Worm (Caenorhabditis elegans) whole organism, L2 larva: Measurements from ENCODE around the gene clec-264.

Experiments
- F13H6.1 ChIP-seq: sonication (generic microtip); optimal IDR thresholded peaks from 2 replicates; lab custom pipeline; 2016; ENCODE audit warnings: missing genetic modification characterization, missing compliant biosample characterization
- egl-27 ChIP-seq: sonication (generic microtip); optimal IDR thresholded peaks from 3 replicates; lab custom pipeline; 2017; ENCODE audit warnings: missing biosample characterization, missing genetic modification reagents, missing genetic modification characterization
- lsy-2 ChIP-seq, 2 experiments: fragments of 150-350 bp in 1 of 2; sonication (generic microtip) in 1 of 2; optimal IDR thresholded peaks; 2 replicates each; lab custom pipeline; 2014 to 2017; ENCODE audit warnings: missing biosample characterization in 2 of 2, missing genetic modification characterization in 2 of 2
- nhr-11 ChIP-seq: fragments of 150-350 bp; optimal IDR thresholded peaks from 2 replicates; lab custom pipeline; 2014; ENCODE audit warnings: missing biosample characterization, missing genetic modification characterization
- nhr-77 ChIP-seq: fragments of 150-350 bp; optimal IDR thresholded peaks from 2 replicates; lab custom pipeline; 2014; ENCODE audit warnings: missing biosample characterization, missing genetic modification characterization
- peb-1 ChIP-seq: fragments of 150-350 bp; optimal IDR thresholded peaks from 2 replicates; lab custom pipeline; 2014; ENCODE audit warnings: missing biosample characterization, missing genetic modification characterization
- sma-3 ChIP-seq: sonication (generic microtip); optimal IDR thresholded peaks from 2 replicates; lab custom pipeline; 2016; ENCODE audit warnings: missing genetic modification reagents, missing genetic modification characterization, missing compliant biosample characterization
- sma-9 ChIP-seq, 2 experiments: fragments of 150-350 bp in 1 of 2; sonication (generic microtip) in 1 of 2; optimal IDR thresholded peaks; 2 replicates each; lab custom pipeline; 2014 to 2016; ENCODE audit warnings: missing genetic modification characterization in 2 of 2, mild to moderate bottlenecking in 1 of 2, missing biosample characterization in 1 of 2, missing compliant biosample characterization in 1 of 2, missing genetic modification reagents in 1 of 2, moderate library complexity in 1 of 2

DNA sequence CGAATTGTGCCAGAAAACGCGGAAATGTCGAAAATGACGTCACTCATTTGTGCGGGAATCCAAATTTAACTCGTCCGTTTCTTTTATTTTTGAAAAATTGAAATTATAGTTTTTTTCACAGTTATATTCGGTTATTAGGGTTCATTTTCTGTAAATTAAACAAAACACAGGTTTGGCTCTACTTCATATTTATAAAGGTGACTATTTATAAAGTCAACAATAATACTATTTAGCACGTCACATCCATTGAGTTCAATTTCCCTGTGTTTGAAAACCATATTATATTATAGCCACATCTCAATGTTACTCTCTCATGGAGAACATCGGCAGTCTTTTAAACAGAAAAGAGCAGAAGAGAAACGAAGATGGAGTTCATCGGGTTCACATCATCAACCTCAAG is 12.2 kb upstream of the clec-264 start, which contains the start of gene twk-35:
- TF ChIP-seq nhr-77 (tag; lab: Kevin White, UChicago) (no peak), sma-3 (no peak), sma-9 (GFP tag; optimal IDR thresholded peaks at IDR 0.05; lab: Kevin White, UChicago) (no peak), sma-9 (tag; optimal IDR thresholded peaks at IDR 0.05; lab: Kevin White, UChicago) (no peak), peb-1 (tag; lab: Kevin White, UChicago) (no peak), nhr-11 (no peak), lsy-2 (tag; optimal IDR thresholded peaks at IDR 0.05; lab: Kevin White, UChicago) (no peak), egl-27 (tag; lab: Kevin White, UChicago) (no peak), F13H6.1 (tag; lab: Kevin White, UChicago) (no peak)
